Worm (Caenorhabditis elegans) whole organism, L2 larva: ENCODE data around the gene clu-1.

Experiments used
- C34F6.9 ChIP-seq: fragments of 150-350 bp; optimal IDR thresholded peaks from 2 replicates; lab custom pipeline; 2014; ENCODE audit warnings: missing biosample characterization, missing genetic modification characterization
- R02D3.7 ChIP-seq: fragments of 150-350 bp; optimal IDR thresholded peaks from 2 replicates; lab custom pipeline; 2014; ENCODE audit warnings: missing biosample characterization, missing genetic modification characterization
- Y55F3AM.14 ChIP-seq: fragments of 200-800 bp; sonication (Bioruptor generic); optimal IDR thresholded peaks from 2 replicates; lab custom pipeline; 2018; ENCODE audit warnings: mild to moderate bottlenecking, missing genetic modification characterization, missing compliant biosample characterization
- aly-2 ChIP-seq: fragments of 150-350 bp; optimal IDR thresholded peaks from 2 replicates; lab custom pipeline; 2014; ENCODE audit warnings: missing biosample characterization, missing genetic modification characterization
- blmp-1 ChIP-seq: sonication (generic microtip); optimal IDR thresholded peaks from 2 replicates; lab custom pipeline; 2017; ENCODE audit warnings: missing genetic modification characterization, mild to moderate bottlenecking, missing compliant biosample characterization, antibody characterized with exemption, moderate library complexity; ENCODE audit not compliant: insufficient read depth
- crh-2 ChIP-seq: sonication (generic microtip); optimal IDR thresholded peaks from 2 replicates; lab custom pipeline; 2017; ENCODE audit warnings: missing biosample characterization, missing genetic modification characterization
- dmd-4 ChIP-seq: sonication (generic microtip); optimal IDR thresholded peaks from 2 replicates; lab custom pipeline; 2017; ENCODE audit warnings: missing biosample characterization, missing genetic modification characterization
- elt-1 ChIP-seq: fragments of 150-350 bp; optimal IDR thresholded peaks from 2 replicates; lab custom pipeline; 2014; ENCODE audit warnings: missing biosample characterization, missing genetic modification characterization
- elt-3 ChIP-seq: sonication (generic microtip); optimal IDR thresholded peaks from 2 replicates; lab custom pipeline; 2017; ENCODE audit warnings: missing biosample characterization, missing genetic modification characterization
- fos-1 ChIP-seq: fragments of 150-350 bp; optimal IDR thresholded peaks from 2 replicates; lab custom pipeline; 2014; ENCODE audit warnings: missing biosample characterization, missing genetic modification characterization
- lin-11 ChIP-seq: fragments of 150-350 bp; sonication (generic microtip); optimal IDR thresholded peaks from 2 replicates; lab custom pipeline; 2014; ENCODE audit warnings: missing biosample characterization, missing genetic modification characterization, inconsistent platforms, mixed read lengths
- lin-13 ChIP-seq: fragments of 150-350 bp; optimal IDR thresholded peaks from 2 replicates; lab custom pipeline; 2014; ENCODE audit warnings: missing biosample characterization, missing genetic modification reagents, missing genetic modification characterization
- lsy-2 ChIP-seq, 2 experiments: fragments of 150-350 bp in 1 of 2; sonication (generic microtip) in 1 of 2; optimal IDR thresholded peaks; 2 replicates each; lab custom pipeline; 2014 to 2017; ENCODE audit warnings: missing biosample characterization in 2 of 2, missing genetic modification characterization in 2 of 2
- mab-5 ChIP-seq: fragments of 150-350 bp; optimal IDR thresholded peaks from 2 replicates; lab custom pipeline; 2014; ENCODE audit warnings: missing biosample characterization, missing genetic modification characterization
- mbf-1 ChIP-seq: sonication (generic microtip); optimal IDR thresholded peaks from 2 replicates; lab custom pipeline; 2017; ENCODE audit warnings: missing biosample characterization, missing genetic modification characterization
- nhr-11 ChIP-seq: fragments of 150-350 bp; optimal IDR thresholded peaks from 2 replicates; lab custom pipeline; 2014; ENCODE audit warnings: missing biosample characterization, missing genetic modification characterization
- nhr-129 ChIP-seq: fragments of 150-350 bp; optimal IDR thresholded peaks from 2 replicates; lab custom pipeline; 2014; ENCODE audit warnings: missing biosample characterization, missing genetic modification characterization
- nhr-21 ChIP-seq: fragments of 150-350 bp; optimal IDR thresholded peaks from 2 replicates; lab custom pipeline; 2014; ENCODE audit warnings: missing biosample characterization, missing genetic modification characterization
- nhr-23 ChIP-seq: fragments of 150-350 bp; optimal IDR thresholded peaks from 2 replicates; lab custom pipeline; 2014; ENCODE audit warnings: missing biosample characterization, missing genetic modification reagents, missing genetic modification characterization
- nhr-237 ChIP-seq: fragments of 150-350 bp; optimal IDR thresholded peaks from 2 replicates; lab custom pipeline; 2014; ENCODE audit warnings: missing biosample characterization, missing genetic modification characterization
- nhr-25 ChIP-seq: fragments of 150-350 bp; sonication (generic microtip); optimal IDR thresholded peaks from 3 replicates; lab custom pipeline; 2014; ENCODE audit warnings: missing biosample characterization, missing genetic modification characterization
- nhr-6 ChIP-seq: fragments of 150-350 bp; optimal IDR thresholded peaks from 2 replicates; lab custom pipeline; 2014; ENCODE audit warnings: missing biosample characterization, missing genetic modification characterization
- nhr-77 ChIP-seq: fragments of 150-350 bp; optimal IDR thresholded peaks from 2 replicates; lab custom pipeline; 2014; ENCODE audit warnings: missing biosample characterization, missing genetic modification characterization
- skn-1 ChIP-seq: sonication (generic microtip); optimal IDR thresholded peaks from 2 replicates; lab custom pipeline; 2017; ENCODE audit warnings: missing biosample characterization, missing genetic modification characterization
- sma-3 ChIP-seq: sonication (generic microtip); optimal IDR thresholded peaks from 2 replicates; lab custom pipeline; 2016; ENCODE audit warnings: missing genetic modification reagents, missing genetic modification characterization, missing compliant biosample characterization
- sma-9 ChIP-seq, 2 experiments: fragments of 150-350 bp in 1 of 2; sonication (generic microtip) in 1 of 2; optimal IDR thresholded peaks; 2 replicates each; lab custom pipeline; 2014 to 2016; ENCODE audit warnings: missing genetic modification characterization in 2 of 2, mild to moderate bottlenecking in 1 of 2, missing biosample characterization in 1 of 2, missing compliant biosample characterization in 1 of 2, missing genetic modification reagents in 1 of 2, moderate library complexity in 1 of 2
- snpc-4 ChIP-seq: fragments of 150-350 bp; optimal IDR thresholded peaks from 2 replicates; lab custom pipeline; 2014; ENCODE audit warnings: missing biosample characterization, missing genetic modification characterization
- unc-39 ChIP-seq: fragments of 150-350 bp; optimal IDR thresholded peaks from 2 replicates; lab custom pipeline; 2014; ENCODE audit warnings: missing biosample characterization, missing genetic modification characterization
- unc-55 ChIP-seq: fragments of 150-350 bp; sonication (generic microtip); optimal IDR thresholded peaks from 3 replicates; lab custom pipeline; 2014; ENCODE audit warnings: missing biosample characterization, missing genetic modification reagents, missing genetic modification characterization
- ztf-11 ChIP-seq: sonication (generic microtip); optimal IDR thresholded peaks from 2 replicates; lab custom pipeline; 2017; ENCODE audit warnings: missing biosample characterization, missing genetic modification characterization

Gene clu-1

DNA sequence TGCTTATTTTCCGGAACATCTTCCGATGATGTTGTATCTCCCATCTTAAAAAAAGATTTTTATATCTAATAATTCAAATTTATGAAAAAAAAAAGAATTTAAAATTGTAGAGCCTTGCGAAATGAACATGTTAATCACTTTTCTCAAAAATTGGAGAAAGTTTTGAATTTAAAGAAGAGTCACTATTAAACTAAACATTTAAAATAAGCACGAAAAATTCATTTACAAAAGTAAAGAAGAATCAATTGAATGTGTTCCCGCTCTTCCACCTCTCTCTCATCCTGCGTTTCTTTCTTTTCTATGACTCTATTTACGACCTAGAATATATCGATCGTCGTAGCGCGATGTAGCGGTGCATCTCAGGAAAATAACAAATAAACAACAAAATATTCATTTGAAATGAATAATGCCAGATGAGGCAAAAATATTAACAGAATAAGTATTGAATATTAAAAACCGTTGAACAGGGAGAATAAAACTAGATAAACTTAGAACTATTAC, 17.4 kb upstream of the clu-1 start, which contains the start of gene ZK1098.3 (continued):
- no peak for TF ChIP-seq snpc-4 (tag; lab: Kevin White, UChicago)
- no peak for TF ChIP-seq unc-39 (tag; lab: Kevin White, UChicago)
- TF ChIP-seq crh-2: no peak

DNA sequence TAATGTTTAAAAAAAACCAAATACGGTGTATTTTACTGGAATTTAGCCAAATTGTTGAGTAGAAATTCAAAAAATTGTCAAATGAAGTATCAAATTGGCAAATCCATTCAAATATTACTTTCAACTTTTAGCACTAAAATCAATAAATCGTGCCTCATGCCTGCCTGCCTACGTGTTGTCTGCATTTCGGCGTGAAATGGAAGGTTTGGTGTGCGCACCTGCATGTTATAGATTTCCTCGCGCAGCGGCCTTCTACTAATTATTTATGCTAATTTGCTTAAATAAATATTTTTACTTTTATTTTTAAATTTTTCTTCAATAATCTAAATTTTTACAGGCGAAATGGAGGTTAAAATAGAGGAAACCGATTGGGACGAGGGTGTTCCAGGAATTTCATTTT, 7.6 kb upstream of the clu-1 start, which contains the start of gene ZK1098.2:
TSS of gene ZK1098.2 (plus strand) at position 336 of the 400 bp plus-strand sequence.
- TF ChIP-seq nhr-11 (tag; lab: Kevin White, UChicago) (no peak), lin-13 (no peak), elt-3 (tag; lab: Kevin White, UChicago) (no peak), nhr-129 (no peak), unc-39 (tag; lab: Kevin White, UChicago) (no peak), unc-55 (GFP tag; lab: Kevin White, UChicago) (peak; percentile 31), C34F6.9 (tag; lab: Kevin White, UChicago) (peak; percentile 48), crh-2 (peak; percentile 60), lsy-2 (tag; optimal IDR thresholded peaks at IDR 0.05; lab: Kevin White, UChicago) (peak in 1 of 2 experiments; percentile 56)

DNA sequence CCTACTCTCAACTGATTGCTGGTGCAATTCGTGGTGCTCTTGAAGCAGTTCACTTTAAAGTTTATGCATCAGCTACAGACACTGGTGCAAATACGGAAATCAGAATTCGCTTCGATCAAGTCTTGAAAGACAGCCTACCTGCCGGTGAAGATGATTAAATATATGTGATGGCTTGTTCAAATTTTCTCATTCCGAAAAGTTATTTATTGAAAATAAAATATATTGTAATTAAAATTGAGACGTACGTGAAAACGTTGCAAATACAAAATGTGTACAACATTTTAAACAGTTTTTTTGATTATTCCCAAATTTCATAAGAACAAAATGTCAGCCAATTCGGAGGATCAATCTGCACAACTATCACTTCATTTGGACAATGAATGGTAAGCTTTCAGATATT, 5.6 kb upstream of the clu-1 start, which contains the start of gene ZK1098.6:
TSS of gene ZK1098.6 (plus strand) at position 301 of the 400 bp plus-strand sequence.
- TF ChIP-seq nhr-23: no peak
- TF ChIP-seq nhr-11 (tag; lab: Kevin White, UChicago): no peak
- TF ChIP-seq nhr-237 (tag; lab: Kevin White, UChicago): no peak
- TF ChIP-seq lsy-2 (tag; optimal IDR thresholded peaks at IDR 0.05; lab: Kevin White, UChicago): no peak

DNA sequence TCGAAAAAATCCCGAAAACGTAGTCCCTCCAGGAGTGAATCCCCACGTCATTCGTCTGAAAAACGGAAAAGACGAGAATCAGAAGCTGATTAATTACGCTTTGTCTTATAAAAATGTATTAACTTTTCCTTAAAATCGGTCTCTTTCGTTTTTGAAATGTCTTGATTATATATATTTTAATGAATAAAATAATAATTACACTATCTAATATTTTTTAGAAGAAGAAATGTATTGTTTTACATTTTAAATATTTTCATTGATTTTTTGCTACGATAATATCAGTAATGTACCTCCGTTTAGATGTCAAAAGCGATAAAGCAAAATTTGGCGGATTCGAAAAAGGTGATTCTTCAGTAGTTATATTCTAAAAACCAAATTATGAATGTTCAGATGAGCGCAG, 4.0 kb upstream of the clu-1 start, which contains the start of gene trpp-3:
TSS of gene trpp-3 (plus strand) at position 301 of the 400 bp plus-strand sequence.
- TF ChIP-seq nhr-21 (tag; lab: Kevin White, UChicago) (no peak), sma-9 (GFP tag; optimal IDR thresholded peaks at IDR 0.05; lab: Kevin White, UChicago) (no peak), sma-9 (tag; optimal IDR thresholded peaks at IDR 0.05; lab: Kevin White, UChicago) (no peak), nhr-11 (tag; lab: Kevin White, UChicago) (no peak)
- TF ChIP-seq, all 48 proteins: peak for 0

DNA sequence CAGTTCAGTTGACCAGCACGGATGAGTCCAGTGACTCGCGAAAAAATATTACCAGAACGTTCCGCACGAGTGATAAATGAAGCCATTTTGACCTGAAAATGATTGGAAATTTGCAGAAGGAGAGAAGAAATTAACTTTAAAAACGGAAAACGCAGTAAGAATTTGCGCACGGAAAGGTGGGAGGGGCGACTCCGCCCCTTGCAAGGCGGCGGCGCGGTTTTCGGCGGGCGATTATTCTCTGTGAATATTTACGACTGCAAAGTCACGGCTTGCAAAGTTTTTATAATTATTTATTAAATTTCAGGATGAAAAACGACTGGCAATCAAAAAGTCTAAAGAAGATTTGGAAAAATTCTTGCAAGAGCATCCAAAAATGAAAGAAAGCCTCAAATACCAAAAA, 2.3 kb upstream of the clu-1 start, which contains the start of gene mrps-23:
TSS of gene mrps-23 (minus strand) at position 92 of the 400 bp plus-strand sequence.
- TF ChIP-seq mab-5 (tag; lab: Kevin White, UChicago): no peak
- TF ChIP-seq lsy-2 (tag; optimal IDR thresholded peaks at IDR 0.05; lab: Kevin White, UChicago): peak in 1 of 2 experiments; percentile 31
- no peak for TF ChIP-seq aly-2 (tag; lab: Kevin White, UChicago)
- TF ChIP-seq Y55F3AM.14 (GFP tag; lab: Kevin White, UChicago): no peak
- TF ChIP-seq unc-55 (GFP tag; lab: Kevin White, UChicago): peak; percentile 24
- peak; percentile 14 for TF ChIP-seq nhr-25 (tag; lab: Kevin White, UChicago)
- TF ChIP-seq blmp-1 (tag; lab: Kevin White, UChicago): no peak
- no peak for TF ChIP-seq sma-9 (GFP tag; optimal IDR thresholded peaks at IDR 0.05; lab: Kevin White, UChicago)
- TF ChIP-seq sma-9 (tag; optimal IDR thresholded peaks at IDR 0.05; lab: Kevin White, UChicago): no peak
- no peak for TF ChIP-seq lin-11 (tag; lab: Kevin White, UChicago)
- TF ChIP-seq fos-1 (tag; lab: Kevin White, UChicago): no peak

DNA sequence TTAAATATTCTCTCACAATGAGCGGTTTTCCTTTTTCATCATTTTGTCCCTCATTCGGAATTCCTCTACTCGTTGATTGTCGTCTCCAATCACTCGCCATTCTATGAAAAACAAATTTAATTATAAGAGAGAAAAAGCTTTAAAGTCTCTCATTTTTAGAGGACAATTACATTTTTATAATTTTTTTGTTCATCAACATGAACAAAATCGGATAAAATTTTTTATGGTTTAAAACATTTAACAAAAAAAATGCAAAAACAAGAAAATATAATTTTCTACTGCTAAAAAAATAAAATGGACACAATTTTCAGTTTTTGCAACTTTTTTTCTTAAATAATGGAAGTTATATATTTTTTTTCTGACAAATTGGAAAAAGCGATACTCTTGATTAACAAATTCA, 5.1 kb downstream of the clu-1 start, which contains the start of gene F55H2.7:
TSS of gene F55H2.7 (minus strand) at position 101 of the 400 bp plus-strand sequence.
- TF ChIP-seq lin-13 (no peak), fos-1 (tag; lab: Kevin White, UChicago) (no peak), Y55F3AM.14 (GFP tag; lab: Kevin White, UChicago) (no peak), dmd-4 (tag; lab: Kevin White, UChicago) (no peak), lin-11 (tag; lab: Kevin White, UChicago) (no peak), nhr-11 (tag; lab: Kevin White, UChicago) (no peak), nhr-6 (no peak), nhr-129 (no peak), lsy-2 (tag; optimal IDR thresholded peaks at IDR 0.05; lab: Kevin White, UChicago) (no peak), unc-55 (GFP tag; lab: Kevin White, UChicago) (no peak), R02D3.7 (tag; lab: Kevin White, UChicago) (no peak)

DNA sequence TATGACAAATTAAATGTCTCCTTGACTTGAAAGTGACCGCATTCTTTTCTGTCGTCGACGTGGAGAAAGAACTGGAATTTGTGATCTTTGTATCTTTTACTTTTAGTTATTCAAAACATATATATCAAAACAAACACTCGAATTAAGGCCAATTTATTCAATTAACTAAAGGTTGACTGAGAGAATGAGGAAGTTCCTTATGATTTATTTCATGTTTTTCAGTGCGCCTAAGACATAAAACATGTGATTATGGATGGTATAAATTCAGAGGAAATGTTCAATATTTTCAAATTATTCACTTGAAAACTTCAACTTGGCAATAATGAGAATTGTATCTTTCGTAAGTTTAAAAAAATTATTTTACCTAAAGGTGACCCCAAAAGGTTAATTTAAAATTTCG, 7.7 kb downstream of the clu-1 start, which contains the start of gene F55H2.8:
TSS of gene F55H2.8 (plus strand) at position 301 of the 400 bp plus-strand sequence.
- no peak for TF ChIP-seq Y55F3AM.14 (GFP tag; lab: Kevin White, UChicago)
- no peak for TF ChIP-seq blmp-1 (tag; lab: Kevin White, UChicago)
- no peak for TF ChIP-seq lsy-2 (tag; optimal IDR thresholded peaks at IDR 0.05; lab: Kevin White, UChicago)
- TF ChIP-seq crh-2: no peak
- no peak for TF ChIP-seq unc-39 (tag; lab: Kevin White, UChicago)
- no peak for TF ChIP-seq nhr-129
- TF ChIP-seq lin-13: no peak
- no peak for TF ChIP-seq nhr-21 (tag; lab: Kevin White, UChicago)
- no peak for TF ChIP-seq mbf-1 (tag; lab: Kevin White, UChicago)
- no peak for TF ChIP-seq elt-1 (tag; lab: Kevin White, UChicago)
- no peak for TF ChIP-seq nhr-77
- no peak for TF ChIP-seq ztf-11 (tag; lab: Kevin White, UChicago)
- no peak for TF ChIP-seq sma-3
- TF ChIP-seq skn-1 (tag; lab: Kevin White, UChicago): no peak
- TF ChIP-seq, all 48 proteins: peak for 0
